Worm (Caenorhabditis elegans): ENCODE results near the gene T08H10.3.

ce11 chrV:4432783-4433237, 38.4 kb upstream of the T08H10.3 start, which contains the start of gene Y47D7A.15:
- TF ChIP-seq pha-4 (tag; optimal IDR thresholded peaks at IDR 0.05) (no peak), unc-86 (tag; optimal IDR thresholded peaks at IDR 0.05) (no peak)

Measured in whole organism, late embryonic.